Worm (Caenorhabditis elegans) whole organism, L3 larva: Measurements from ENCODE around the gene T02G5.15.

Source experiments
- fkh-10 ChIP-seq: sonication (generic microtip); optimal IDR thresholded peaks from 2 replicates; lab custom pipeline; 2017; ENCODE audit warnings: missing biosample characterization, missing genetic modification reagents, missing genetic modification characterization
- lin-15B ChIP-seq: fragments of 150-350 bp; optimal IDR thresholded peaks from 2 replicates; lab custom pipeline; 2014; ENCODE audit warnings: missing biosample characterization, missing genetic modification characterization

DNA sequence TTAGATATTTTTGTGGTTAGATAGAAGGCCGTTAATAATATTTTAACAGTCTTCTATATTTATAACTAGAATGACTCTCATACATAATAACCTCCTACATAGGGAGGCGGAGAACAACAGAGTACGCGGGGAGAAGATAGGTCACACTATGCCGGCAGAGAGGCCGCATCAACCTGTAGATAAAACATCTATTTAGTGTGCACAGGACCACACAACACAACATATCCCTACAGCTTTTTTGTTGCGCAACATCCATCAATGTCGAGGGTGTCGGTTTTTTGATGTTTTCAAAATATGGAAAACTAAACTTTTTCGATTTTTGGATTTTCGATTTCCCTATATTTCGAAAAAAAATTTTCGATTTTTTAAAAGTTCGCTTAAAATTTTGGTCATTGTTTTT is 6.7 kb downstream of the T02G5.15 start:
- TF ChIP-seq fkh-10 (no peak), lin-15B (tag; lab: Kevin White, UChicago) (no peak)
